Worm (Caenorhabditis elegans): ENCODE results near the gene K07F5.8.

DNA sequence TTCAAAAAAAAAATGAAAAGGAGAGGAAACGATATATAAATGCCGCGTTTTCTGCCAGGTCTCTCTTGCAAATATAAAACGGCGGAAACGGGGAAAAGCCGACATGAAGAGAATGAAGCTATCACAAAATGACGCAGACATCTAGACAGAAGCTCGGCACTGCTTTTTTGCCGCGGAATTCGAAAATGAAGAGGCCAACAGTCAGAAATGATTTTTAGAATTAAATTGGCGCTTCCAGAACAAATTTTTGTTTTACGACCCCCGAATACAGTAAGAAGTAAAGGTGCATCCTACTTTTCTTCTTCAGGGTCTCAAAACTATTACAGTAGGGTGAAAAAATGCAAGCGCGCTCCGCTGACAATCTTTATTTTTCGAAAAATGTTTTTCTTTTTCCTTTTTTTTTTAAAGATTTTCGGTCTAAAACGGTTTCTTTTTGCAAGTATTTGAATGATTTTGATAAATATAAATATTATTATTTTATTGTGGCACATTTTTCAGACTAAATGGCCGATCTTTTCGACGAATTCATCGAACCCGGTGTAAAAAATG lies 24.3 kb downstream of the K07F5.8 start, which contains the start of gene mtr-4:
- no peak for TF ChIP-seq ama-1 (optimal IDR thresholded peaks at IDR 0.05)
- no peak for TF ChIP-seq ceh-36 (tag; optimal IDR thresholded peaks at IDR 0.05)
- no peak for TF ChIP-seq ets-7 (tag; optimal IDR thresholded peaks at IDR 0.05)
- TF ChIP-seq flt-1 (GFP tag; IDR thresholded peaks at IDR 0.05), result no peak
- no peak for TF ChIP-seq ceh-13 (GFP tag; optimal IDR thresholded peaks at IDR 0.05)
- no peak for TF ChIP-seq hmbx-1 (tag; optimal IDR thresholded peaks at IDR 0.05)
- no peak for TF ChIP-seq pes-1 (GFP tag; IDR thresholded peaks at IDR 0.05)
- TF ChIP-seq tbx-11 (GFP tag; IDR thresholded peaks at IDR 0.05), result no peak
- no peak for TF ChIP-seq B0310.2 (tag; optimal IDR thresholded peaks at IDR 0.05)
- no peak for TF ChIP-seq tbx-37 (GFP tag; conservative IDR thresholded peaks at IDR 0.05)
- no peak for TF ChIP-seq scrt-1 (GFP tag; IDR thresholded peaks at IDR 0.05)
- no peak for TF ChIP-seq aly-1 (tag; optimal IDR thresholded peaks at IDR 0.05)
- no peak for TF ChIP-seq hnd-1 (tag; optimal IDR thresholded peaks at IDR 0.05)
- TF ChIP-seq F13C5.2 (tag; optimal IDR thresholded peaks at IDR 0.05), result no peak

Data from whole organism, early embryonic.